Fruit fly (Drosophila melanogaster): ENCODE results near the gene CG33643.

Gene CG33643

DNA sequence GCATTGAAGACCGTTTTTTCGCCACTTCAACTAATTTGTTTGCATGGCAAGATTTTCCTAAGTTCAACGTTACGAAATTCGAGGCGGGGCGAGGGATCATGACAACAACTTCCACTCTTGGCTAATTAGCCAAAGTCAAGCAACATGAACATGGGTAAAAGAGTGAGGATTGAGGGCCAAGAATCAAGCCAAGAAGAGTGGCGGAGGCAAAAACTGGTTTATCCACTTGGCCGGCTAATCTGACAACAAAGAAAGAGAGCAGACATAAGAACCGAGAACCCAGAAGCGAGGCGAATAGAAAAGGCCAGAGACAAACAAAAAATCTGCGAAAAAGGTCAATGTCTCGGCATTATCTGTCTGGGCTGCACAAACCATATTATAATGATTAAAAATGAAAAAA is 21.8 kb downstream of the CG33643 start:
- TF ChIP-seq CG17801 (GFP tag; optimal IDR thresholded peaks at IDR 0.05; ENCODE audit: partially characterized antibody), result no peak

dm6 chr2L:13554547-13555159 is 23.8 kb downstream of the CG33643 start:
- TF ChIP-seq CG17801 (GFP tag; optimal IDR thresholded peaks at IDR 0.05; ENCODE audit: partially characterized antibody), result no peak

DNA sequence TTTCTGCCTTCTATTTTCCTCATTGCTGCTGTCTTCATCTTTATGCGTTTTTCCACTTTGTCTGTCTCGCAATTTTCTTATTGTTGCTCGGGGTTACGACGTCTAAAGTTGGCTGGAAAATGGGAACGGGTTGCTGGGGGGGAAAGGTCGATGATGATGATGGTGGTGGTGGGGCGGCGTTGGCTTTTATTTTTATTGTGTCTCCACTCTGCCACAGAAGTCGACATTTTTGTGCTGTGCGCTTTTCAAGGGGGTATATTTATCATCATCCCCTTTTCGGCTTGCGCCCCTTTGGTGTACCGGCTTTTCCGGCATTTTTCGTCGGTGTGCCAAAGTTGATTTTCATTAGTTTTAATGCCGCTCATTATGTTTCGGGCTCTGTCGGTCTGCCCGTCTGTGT is 24.5 kb downstream of the CG33643 start:
- TF ChIP-seq CG17801 (GFP tag; optimal IDR thresholded peaks at IDR 0.05; ENCODE audit: partially characterized antibody), result no peak

- no peak for TF ChIP-seq CG17801 (GFP tag; optimal IDR thresholded peaks at IDR 0.05; ENCODE audit: partially characterized antibody)
Measured at dm6 chr2L:13568938-13569337, 38.1 kb downstream of the CG33643 start.

DNA sequence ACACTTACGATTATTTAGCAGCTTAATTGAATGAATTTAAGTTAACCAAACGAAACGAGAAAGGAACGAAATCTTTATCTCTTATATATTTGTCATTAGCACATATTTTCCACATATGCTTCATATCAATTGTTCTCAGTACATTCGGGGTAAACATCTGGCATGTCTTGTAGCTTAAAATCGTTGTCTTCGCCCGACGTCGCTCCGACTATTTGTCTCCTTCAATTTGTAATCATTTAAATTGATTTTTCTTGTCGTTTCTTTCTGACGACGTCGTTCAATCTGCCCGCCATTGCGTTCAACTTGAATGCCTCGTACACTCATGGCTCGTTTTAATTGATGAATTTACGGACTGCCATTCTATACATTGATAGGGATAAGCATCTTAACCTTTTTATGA is 39.1 kb downstream of the CG33643 start:
- TF ChIP-seq CG17801 (GFP tag; optimal IDR thresholded peaks at IDR 0.05; ENCODE audit: partially characterized antibody), result no peak

- TF ChIP-seq CG17801 (GFP tag; optimal IDR thresholded peaks at IDR 0.05; ENCODE audit: partially characterized antibody), result peak; percentile 56
Measured at dm6 chr2L:13570982-13571426, 40.1 kb downstream of the CG33643 start.

DNA sequence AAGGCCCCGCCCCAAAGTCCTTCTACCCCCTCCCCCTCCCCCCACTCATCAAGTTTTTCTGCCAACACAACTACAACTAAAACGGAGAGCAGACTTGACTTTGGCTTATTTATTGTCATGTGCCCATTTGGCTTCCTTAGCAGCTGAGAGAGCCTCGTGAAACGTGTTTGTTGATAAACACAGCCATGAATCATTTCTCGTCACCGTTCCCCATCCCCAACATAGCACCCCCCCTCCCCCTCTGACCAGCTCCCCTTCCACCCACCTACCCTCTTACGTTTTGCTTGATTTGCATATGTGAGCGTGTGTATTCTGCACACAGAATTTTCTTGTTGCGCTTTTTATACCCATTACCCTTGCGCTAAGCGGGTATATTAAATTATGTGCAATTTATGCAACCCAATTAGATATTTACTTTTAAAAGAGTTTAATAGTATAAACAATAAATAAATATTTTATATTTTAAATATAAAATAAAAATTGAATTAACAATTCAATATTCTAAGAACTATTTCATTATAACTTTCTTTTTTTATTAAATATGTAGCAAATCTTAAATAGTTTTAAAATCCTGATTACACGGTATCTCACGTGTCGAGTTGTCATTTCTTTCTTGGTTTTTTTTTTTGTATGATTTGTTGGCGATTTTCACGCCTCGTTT is 41.0 kb downstream of the CG33643 start:
- TF ChIP-seq CG17801 (GFP tag; optimal IDR thresholded peaks at IDR 0.05; ENCODE audit: partially characterized antibody), result peak; percentile 54

All from ovary, adult (tissue).